Worm (Caenorhabditis elegans): Measurements from ENCODE around the gene F15B9.10.

ce11 chrV:13020638-13021037 is 11.9 kb upstream of the F15B9.10 start:
- TF ChIP-seq him-1 (tag; optimal IDR thresholded peaks at IDR 0.05) (no peak), W03F9.2 (tag; optimal IDR thresholded peaks at IDR 0.05) (no peak), dao-5 (tag; optimal IDR thresholded peaks at IDR 0.05) (no peak)
